Fruit fly (Drosophila melanogaster) whole organism, embryonic: ENCODE results near the gene Rift.
A peak's percentile ranks its signal among the peaks of the same experiment; 100 is the strongest.

ENCODE experiments used
- Atf-2 ChIP-seq: fragments of 200-800 bp; sonication (Bioruptor generic); optimal IDR thresholded peaks from 2 replicates; lab custom pipeline; 2016; ENCODE audit warnings: missing biosample characterization, missing genetic modification characterization
- B-H2 ChIP-seq: fragments of 200-800 bp; sonication (Bioruptor generic); optimal IDR thresholded peaks from 2 replicates; lab custom pipeline; 2018; ENCODE audit warnings: missing biosample characterization, mild to moderate bottlenecking, missing genetic modification characterization
- CG11696 ChIP-seq: fragments of 200-800 bp; sonication (Bioruptor generic); IDR thresholded peaks from 2 replicates; pipeline ENCODE4 v1.3.6; 2022; ENCODE audit warnings: missing biosample characterization, missing genetic modification characterization
- CG12769 ChIP-seq: fragments of 200-800 bp; sonication (Bioruptor generic); optimal IDR thresholded peaks from 2 replicates; lab custom pipeline; 2019; ENCODE audit warnings: missing biosample characterization, mild to moderate bottlenecking, missing genetic modification characterization, moderate library complexity
- CG13894 ChIP-seq: fragments of 200-800 bp; sonication (Bioruptor generic); optimal IDR thresholded peaks from 3 replicates; lab custom pipeline; 2018; ENCODE audit warnings: missing biosample characterization, mild to moderate bottlenecking, missing genetic modification characterization, moderate library complexity
- CG14710 ChIP-seq: fragments of 200-800 bp; sonication (Bioruptor generic); optimal IDR thresholded peaks from 3 replicates; lab custom pipeline; 2019; ENCODE audit warnings: missing biosample characterization, mild to moderate bottlenecking, missing genetic modification characterization, moderate library complexity
- CG15479 ChIP-seq: fragments of 200-800 bp; sonication (Bioruptor generic); optimal IDR thresholded peaks from 3 replicates; lab custom pipeline; 2019; ENCODE audit warnings: missing biosample characterization, mild to moderate bottlenecking, missing genetic modification characterization, moderate library complexity
- CG1603 ChIP-seq: fragments of 200-800 bp; sonication (Bioruptor generic); optimal IDR thresholded peaks from 2 replicates; lab custom pipeline; 2019; ENCODE audit warnings: missing biosample characterization, mild to moderate bottlenecking, missing genetic modification characterization, moderate library complexity
- CG16815 ChIP-seq: fragments of 200-800 bp; sonication (Bioruptor generic); optimal IDR thresholded peaks from 3 replicates; lab custom pipeline; 2017; ENCODE audit warnings: missing biosample characterization, mild to moderate bottlenecking, missing genetic modification characterization
- CG17568 ChIP-seq: fragments of 200-800 bp; sonication (Bioruptor generic); optimal IDR thresholded peaks from 2 replicates; lab custom pipeline; 2018; ENCODE audit warnings: missing biosample characterization, mild to moderate bottlenecking, missing genetic modification characterization, moderate library complexity
- CG2120 ChIP-seq: fragments of 200-800 bp; sonication (Bioruptor generic); optimal IDR thresholded peaks from 3 replicates; lab custom pipeline; 2016; ENCODE audit warnings: missing biosample characterization, missing genetic modification characterization
- CG2712 ChIP-seq: fragments of 200-800 bp; optimal IDR thresholded peaks from 3 replicates; lab custom pipeline; 2019; ENCODE audit warnings: missing biosample characterization, mild to moderate bottlenecking, missing genetic modification characterization, moderate library complexity
- CG34224 ChIP-seq: fragments of 200-800 bp; sonication (Bioruptor generic); IDR thresholded peaks from 3 replicates; pipeline ENCODE4 v1.3.6; 2022; ENCODE audit warnings: missing biosample characterization, missing genetic modification characterization; ENCODE audit not compliant: partially characterized antibody
- CG5180 ChIP-seq: fragments of 200-800 bp; sonication (Bioruptor generic); optimal IDR thresholded peaks from 3 replicates; lab custom pipeline; 2017; ENCODE audit warnings: missing biosample characterization, missing genetic modification characterization, mild to moderate bottlenecking, moderate library complexity, missing genetic modification reagents
- CG5953 ChIP-seq: fragments of 200-800 bp; sonication (Bioruptor generic); IDR thresholded peaks from 2 replicates; pipeline ENCODE4 v1.3.6; 2022; ENCODE audit warnings: missing biosample characterization, missing genetic modification characterization
- CG6683 ChIP-seq: fragments of 200-800 bp; sonication (Bioruptor generic); optimal IDR thresholded peaks from 2 replicates; lab custom pipeline; 2017; ENCODE audit warnings: missing biosample characterization, mild to moderate bottlenecking, missing genetic modification characterization, missing genetic modification reagents
- CG7556 ChIP-seq: fragments of 200-800 bp; sonication (Bioruptor generic); optimal IDR thresholded peaks from 2 replicates; lab custom pipeline; 2017; ENCODE audit warnings: missing biosample characterization, mild to moderate bottlenecking, missing genetic modification characterization
- CoRest ChIP-seq: fragments of 200-800 bp; sonication (Bioruptor generic); optimal IDR thresholded peaks from 3 replicates; lab custom pipeline; 2018; ENCODE audit warnings: missing biosample characterization, mild to moderate bottlenecking, missing genetic modification characterization, moderate library complexity
- Dip2 ChIP-seq: fragments of 200-800 bp; sonication (Bioruptor generic); IDR thresholded peaks from 2 replicates; pipeline ENCODE4 v1.3.6; 2022; ENCODE audit warnings: missing biosample characterization, missing genetic modification characterization
- Dp ChIP-seq: fragments of 200-800 bp; sonication (Bioruptor generic); optimal IDR thresholded peaks from 2 replicates; lab custom pipeline; 2018; ENCODE audit warnings: missing biosample characterization, mild to moderate bottlenecking, missing genetic modification characterization, moderate library complexity
- Ets97D ChIP-seq: fragments of 200-800 bp; sonication (Bioruptor generic); optimal IDR thresholded peaks from 3 replicates; lab custom pipeline; 2016; ENCODE audit warnings: missing biosample characterization, missing genetic modification characterization
- Hand ChIP-seq: fragments of 200-800 bp; sonication (Bioruptor generic); optimal IDR thresholded peaks from 2 replicates; lab custom pipeline; 2017; ENCODE audit warnings: mild to moderate bottlenecking, missing biosample characterization, missing genetic modification reagents, missing genetic modification characterization
- Hr3 ChIP-seq: fragments of 200-800 bp; sonication (Bioruptor generic); optimal IDR thresholded peaks from 3 replicates; lab custom pipeline; 2016; ENCODE audit warnings: missing biosample characterization, missing genetic modification characterization
- Lhr ChIP-seq: fragments of 200-800 bp; sonication (Bioruptor generic); optimal IDR thresholded peaks from 3 replicates; lab custom pipeline; 2017; ENCODE audit warnings: mild to moderate bottlenecking, missing biosample characterization, missing genetic modification reagents, missing genetic modification characterization
- MESR4 ChIP-seq: fragments of 200-800 bp; sonication (Bioruptor generic); optimal IDR thresholded peaks from 2 replicates; lab custom pipeline; 2018; ENCODE audit warnings: missing biosample characterization, mild to moderate bottlenecking, missing genetic modification characterization, moderate library complexity
- Pdp1 ChIP-seq, 2 experiments: fragments of 200-800 bp; sonication (Bioruptor generic); optimal IDR thresholded peaks; 3 replicates each; lab custom pipeline; 2016; ENCODE audit warnings: missing biosample characterization in 2 of 2, missing genetic modification characterization in 2 of 2, mild to moderate bottlenecking in 1 of 2, moderate library complexity in 1 of 2
- abd-A ChIP-seq: fragments of 200-800 bp; sonication (Bioruptor generic); optimal IDR thresholded peaks from 3 replicates; lab custom pipeline; 2019; ENCODE audit warnings: missing biosample characterization, mild to moderate bottlenecking, missing genetic modification characterization, moderate library complexity
- br ChIP-seq: fragments of >200 bp; optimal IDR thresholded peaks from 2 replicates; lab custom pipeline; 2017
- cg ChIP-seq: fragments of 200-800 bp; sonication (Bioruptor generic); optimal IDR thresholded peaks from 3 replicates; lab custom pipeline; 2019; ENCODE audit warnings: missing biosample characterization, mild to moderate bottlenecking, missing genetic modification characterization, moderate library complexity
- corto ChIP-seq: fragments of 200-800 bp; sonication (Bioruptor generic); optimal IDR thresholded peaks from 2 replicates; lab custom pipeline; 2016; ENCODE audit warnings: missing biosample characterization, mild to moderate bottlenecking, missing genetic modification characterization, moderate library complexity
- ems ChIP-seq: fragments of 200-800 bp; sonication (Bioruptor generic); optimal IDR thresholded peaks from 3 replicates; lab custom pipeline; 2016; ENCODE audit warnings: missing biosample characterization, missing genetic modification characterization
- ewg ChIP-seq: fragments of 200-800 bp; sonication (Bioruptor generic); optimal IDR thresholded peaks from 3 replicates; lab custom pipeline; 2017; ENCODE audit warnings: mild to moderate bottlenecking, missing biosample characterization, missing genetic modification reagents, missing genetic modification characterization
- ftz-f1 ChIP-seq: fragments of 200-800 bp; sonication (Bioruptor generic); optimal IDR thresholded peaks from 2 replicates; lab custom pipeline; 2016; ENCODE audit warnings: missing biosample characterization, missing genetic modification characterization
- gsb ChIP-seq: fragments of 200-800 bp; sonication (Bioruptor generic); IDR thresholded peaks from 2 replicates; pipeline ENCODE4 v1.3.6; 2022; ENCODE audit warnings: missing biosample characterization, missing genetic modification characterization
- knrl ChIP-seq: fragments of 200-800 bp; sonication (Bioruptor generic); IDR thresholded peaks from 3 replicates; pipeline ENCODE4 v1.3.6; 2022; ENCODE audit warnings: missing biosample characterization, missing genetic modification characterization; ENCODE audit not compliant: partially characterized antibody
- mirr ChIP-seq: fragments of 200-800 bp; sonication (Bioruptor generic); optimal IDR thresholded peaks from 3 replicates; lab custom pipeline; 2018; ENCODE audit warnings: missing biosample characterization, mild to moderate bottlenecking, missing genetic modification characterization
- nau ChIP-seq: fragments of 200-800 bp; sonication (Bioruptor generic); optimal IDR thresholded peaks from 3 replicates; lab custom pipeline; 2017; ENCODE audit warnings: missing biosample characterization, mild to moderate bottlenecking, missing genetic modification characterization, missing genetic modification reagents
- oc ChIP-seq: fragments of 200-800 bp; sonication (Bioruptor generic); optimal IDR thresholded peaks from 2 replicates; lab custom pipeline; 2018; ENCODE audit warnings: missing biosample characterization, mild to moderate bottlenecking, missing genetic modification characterization, moderate library complexity
- org-1 ChIP-seq: fragments of 200-800 bp; sonication (Bioruptor generic); optimal IDR thresholded peaks from 2 replicates; lab custom pipeline; 2017; ENCODE audit warnings: missing biosample characterization, missing genetic modification characterization
- p53 ChIP-seq: fragments of 200-800 bp; sonication (Bioruptor generic); optimal IDR thresholded peaks from 2 replicates; lab custom pipeline; 2016; ENCODE audit warnings: missing biosample characterization, missing genetic modification characterization
- peb ChIP-seq: fragments of 200-800 bp; sonication (Bioruptor generic); IDR thresholded peaks from 2 replicates; pipeline ENCODE4 v1.3.6; 2022; ENCODE audit warnings: missing biosample characterization, missing genetic modification characterization
- pum ChIP-seq: fragments of 200-800 bp; sonication (Bioruptor generic); optimal IDR thresholded peaks from 2 replicates; lab custom pipeline; 2016; ENCODE audit warnings: missing biosample characterization, missing genetic modification characterization
- pzg ChIP-seq: fragments of 200-800 bp; sonication (Bioruptor generic); optimal IDR thresholded peaks from 3 replicates; lab custom pipeline; 2018; ENCODE audit warnings: missing biosample characterization, mild to moderate bottlenecking, missing genetic modification characterization, moderate library complexity
- run ChIP-seq: fragments of 200-800 bp; sonication (Bioruptor generic); optimal IDR thresholded peaks from 3 replicates; lab custom pipeline; 2018; ENCODE audit warnings: missing biosample characterization, mild to moderate bottlenecking, missing genetic modification characterization
- stwl ChIP-seq: fragments of 200-800 bp; sonication (Bioruptor generic); optimal IDR thresholded peaks from 3 replicates; lab custom pipeline; 2018; ENCODE audit warnings: missing biosample characterization, mild to moderate bottlenecking, missing genetic modification characterization, moderate library complexity
- trem ChIP-seq: fragments of 200-800 bp; optimal IDR thresholded peaks from 3 replicates; lab custom pipeline; 2019; ENCODE audit warnings: missing biosample characterization, mild to moderate bottlenecking, missing genetic modification characterization, moderate library complexity
- trh ChIP-seq: fragments of 200-800 bp; sonication (Bioruptor generic); optimal IDR thresholded peaks from 2 replicates; lab custom pipeline; 2016; ENCODE audit warnings: missing biosample characterization, missing genetic modification characterization
- unc-4 ChIP-seq: fragments of 200-800 bp; sonication (Bioruptor generic); IDR thresholded peaks from 2 replicates; pipeline ENCODE4 v1.3.6; 2022; ENCODE audit warnings: missing biosample characterization, missing genetic modification characterization; ENCODE audit not compliant: partially characterized antibody

Rift gene

dm6 chr3R:31812117-31812975 is 2.4 kb upstream of the Rift start, which contains the start of the genes FeCH and RhoGAP100F (continued):
- TF ChIP-seq stwl (tag; lab: Kevin White, UChicago) (peak; percentile 61), abd-A (tag; lab: Kevin White, UChicago) (no peak), CG11696 (GFP tag; lab: Robert Waterston, UW) (no peak), Dp (peak; percentile 51), MESR4 (GFP tag; lab: Kevin White, UChicago) (peak; percentile 40), pum (no peak), CG15479 (GFP tag; lab: Kevin White, UChicago) (no peak), nau (GFP tag; lab: Kevin White, UChicago) (no peak), ems (GFP tag; lab: Kevin White, UChicago) (no peak), Ets97D (GFP tag; lab: Kevin White, UChicago) (peak; percentile 19), ewg (GFP tag; lab: Kevin White, UChicago) (peak; percentile 91), CG6683 (GFP tag; lab: Kevin White, UChicago) (no peak), cg (peak; percentile 56), CG34224 (0 out of 3 replicates have a peak, but pooled peaks have one; percentile 7), CG12769 (no peak), mirr (GFP tag; lab: Kevin White, UChicago) (no peak), CoRest (tag; lab: Kevin White, UChicago) (no peak), CG17568 (no peak), p53 (GFP tag; lab: Kevin White, UChicago) (no peak), knrl (GFP tag; lab: Robert Waterston, UW) (peak; percentile 40; the same call in 1 of the 3 replicates), CG14710 (tag; lab: Kevin White, UChicago) (peak; percentile 34), trem (peak; percentile 43), oc (tag; lab: Kevin White, UChicago) (no peak), Dip2 (peak; percentile 87), gsb (GFP tag; lab: Robert Waterston, UW) (no peak), Atf-2 (GFP tag; lab: Kevin White, UChicago) (no peak), Lhr (GFP tag; lab: Kevin White, UChicago) (peak; percentile 54), CG2712 (peak; percentile 3), run (tag; lab: Kevin White, UChicago) (no peak), ftz-f1 (GFP tag; lab: Kevin White, UChicago) (no peak), B-H2 (GFP tag; lab: Kevin White, UChicago) (no peak), CG5953 (GFP tag; lab: Robert Waterston, UW) (no peak), br (lab: Kevin White, UChicago) (no peak), CG13894 (tag; lab: Kevin White, UChicago) (no peak), peb (GFP tag; lab: Robert Waterston, UW) (no peak), Hand (peak; percentile 5), trh (GFP tag; lab: Kevin White, UChicago) (no peak), unc-4 (0 out of 2 replicates have a peak, but pooled peaks have one; percentile 26), org-1 (GFP tag; lab: Kevin White, UChicago) (no peak), CG5180 (peak; percentile 41), Hr3 (GFP tag; lab: Kevin White, UChicago) (peak; percentile 49), Pdp1 (GFP tag; optimal IDR thresholded peaks at IDR 0.05; lab: Kevin White, UChicago) (peak in 1 of 2 experiments; percentile 96), pzg (GFP tag; lab: Kevin White, UChicago) (peak; percentile 60), CG2120 (GFP tag; lab: Kevin White, UChicago) (no peak), CG1603 (tag; lab: Kevin White, UChicago) (peak; percentile 29), CG7556 (no peak), corto (GFP tag; lab: Kevin White, UChicago) (no peak), CG16815 (GFP tag; lab: Kevin White, UChicago) (no peak)
